Worm (Caenorhabditis elegans) whole organism, L4/young adult: ENCODE data around the gene Y43F8C.9.

Source experiments
- W03F9.2 ChIP-seq: fragments of 150-350 bp; optimal IDR thresholded peaks from 2 replicates; lab custom pipeline; 2014; ENCODE audit warnings: missing biosample characterization, missing genetic modification characterization
- dao-5 ChIP-seq: sonication (generic microtip); optimal IDR thresholded peaks from 2 replicates; lab custom pipeline; 2016; ENCODE audit warnings: missing genotype, missing genetic modification characterization, moderate library complexity, missing compliant biosample characterization
- him-1 ChIP-seq: sonication (generic microtip); optimal IDR thresholded peaks from 2 replicates; lab custom pipeline; 2016; ENCODE audit warnings: missing genotype, missing genetic modification reagents, missing genetic modification characterization, missing compliant biosample characterization

DNA sequence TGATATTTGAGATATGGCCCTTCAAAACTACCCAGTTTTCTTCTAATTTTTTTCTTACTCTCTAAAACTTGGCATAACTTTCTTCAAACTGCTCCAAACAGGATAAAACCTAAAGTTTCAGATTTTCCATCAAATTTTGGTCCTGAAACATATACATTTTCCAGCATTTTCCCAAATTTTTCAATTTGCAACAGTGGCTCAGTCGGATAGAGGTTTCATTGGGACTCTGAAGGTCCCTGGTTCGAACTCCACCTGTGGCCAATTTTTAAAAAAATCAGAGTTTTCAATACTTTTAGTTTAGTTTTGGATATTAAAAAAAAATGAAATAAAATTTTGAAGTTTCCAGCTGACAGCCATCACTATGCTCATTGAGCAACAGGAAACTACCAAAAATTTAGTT, 21.8 kb downstream of the Y43F8C.9 start:
- TF ChIP-seq W03F9.2 (tag; lab: Kevin White, UChicago): no peak
- no peak for TF ChIP-seq him-1
- no peak for TF ChIP-seq dao-5 (tag; lab: Kevin White, UChicago)
